Worm (Caenorhabditis elegans): Measurements from ENCODE around the gene R05G6.9.
A peak's percentile ranks its signal among the peaks of the same experiment; 100 is the strongest.

Gene R05G6.9

ce11 chrIV:7507841-7508509, 8.1 kb downstream of the R05G6.9 start, which contains the start of the genes vdac-1 and R05G6.5 (continued):
- TF ChIP-seq pha-4 (GFP tag; IDR thresholded peaks at IDR 0.05) (peak; percentile 77), pha-4 (tag; optimal IDR thresholded peaks at IDR 0.05) (peak; percentile 38), daf-12 (tag; optimal IDR thresholded peaks at IDR 0.05) (no peak), Y5F2A.4 (GFP tag; optimal IDR thresholded peaks at IDR 0.05) (no peak), mxl-2 (GFP tag; conservative IDR thresholded peaks at IDR 0.05) (no peak), arid-1 (GFP tag; conservative IDR thresholded peaks at IDR 0.05) (no peak), lin-38 (GFP tag; IDR thresholded peaks at IDR 0.05) (peak; percentile 67), duxl-1 (tag; optimal IDR thresholded peaks at IDR 0.05; ENCODE audit: poor library complexity) (peak; percentile 16), T26A8.4 (GFP tag; IDR thresholded peaks at IDR 0.05) (peak; percentile 59), lin-1 (GFP tag; IDR thresholded peaks at IDR 0.05) (peak; percentile 65; the same call in 1 of the 2 replicates), dpl-1 (GFP tag; optimal IDR thresholded peaks at IDR 0.05) (peak; percentile 89), nhr-42 (GFP tag; IDR thresholded peaks at IDR 0.05) (peak; percentile 71; the same call in 1 of the 2 replicates), set-16 (GFP tag; IDR thresholded peaks at IDR 0.05) (no peak), skn-1 (tag; optimal IDR thresholded peaks at IDR 0.05) (no peak), ztf-11 (tag; optimal IDR thresholded peaks at IDR 0.05) (no peak), mep-1 (tag; optimal IDR thresholded peaks at IDR 0.05) (peak; percentile 91), dmd-6 (GFP tag; IDR thresholded peaks at IDR 0.05) (peak; percentile 88)

- peak; percentile 62 for TF ChIP-seq nhr-28 (tag; optimal IDR thresholded peaks at IDR 0.05)
- TF ChIP-seq egl-43 (GFP tag; IDR thresholded peaks at IDR 0.05), result no peak
- TF ChIP-seq ama-1 (optimal IDR thresholded peaks at IDR 0.05), result peak; percentile 33
- TF ChIP-seq Y75B8A.6 (GFP tag; IDR thresholded peaks at IDR 0.05), result no peak
- peak; percentile 2 for TF ChIP-seq dpl-1 (GFP tag; optimal IDR thresholded peaks at IDR 0.05)
- TF ChIP-seq T20F7.1 (GFP tag; optimal IDR thresholded peaks at IDR 0.05), result peak; percentile 7
- no peak for TF ChIP-seq fkh-10 (GFP tag; optimal IDR thresholded peaks at IDR 0.05)
- TF ChIP-seq lin-15B (tag; optimal IDR thresholded peaks at IDR 0.05), result no peak
- TF ChIP-seq dmd-6 (GFP tag; IDR thresholded peaks at IDR 0.05), result peak; percentile 55
- TF ChIP-seq nhr-102 (tag; optimal IDR thresholded peaks at IDR 0.05), result no peak
- TF ChIP-seq unc-62 (GFP tag; optimal IDR thresholded peaks at IDR 0.05 in 1 of 2), result peak in 1 of 2 experiments; percentile 96
- no peak for TF ChIP-seq unc-62 (tag; optimal IDR thresholded peaks at IDR 0.05)
- TF ChIP-seq nhr-11 (tag; optimal IDR thresholded peaks at IDR 0.05), result peak; percentile 34
- TF ChIP-seq mdt-29 (GFP tag; IDR thresholded peaks at IDR 0.05), result no peak
- TF ChIP-seq daf-12 (tag; optimal IDR thresholded peaks at IDR 0.05), result no peak
- TF ChIP-seq F37D6.2 (tag; optimal IDR thresholded peaks at IDR 0.05), result no peak
- peak; percentile 88 for TF ChIP-seq hlh-30 (tag; optimal IDR thresholded peaks at IDR 0.05; ENCODE audit: insufficient read depth)
- no peak for TF ChIP-seq Y105C5A.15 (GFP tag; IDR thresholded peaks at IDR 0.05)
- no peak for TF ChIP-seq zip-11 (GFP tag; IDR thresholded peaks at IDR 0.05)
- TF ChIP-seq lsy-2 (tag; optimal IDR thresholded peaks at IDR 0.05), result peak; percentile 13 to 52
- peak; percentile 39 for TF ChIP-seq nhr-48 (tag; optimal IDR thresholded peaks at IDR 0.05)
- TF ChIP-seq hlh-11 (tag; optimal IDR thresholded peaks at IDR 0.05), result peak; percentile 71
- peak in 1 of 2 experiments; percentile 6 for TF ChIP-seq daf-16 (GFP tag; optimal IDR thresholded peaks at IDR 0.05)
- TF ChIP-seq daf-16 (tag; optimal IDR thresholded peaks at IDR 0.05), result peak; percentile 55
- peak; percentile 42 for TF ChIP-seq dve-1 (tag; optimal IDR thresholded peaks at IDR 0.05; ENCODE audit: insufficient read depth)
- TF ChIP-seq duxl-1 (tag; optimal IDR thresholded peaks at IDR 0.05; ENCODE audit: poor library complexity), result peak; percentile 17
- no peak for TF ChIP-seq gei-8 (GFP tag; optimal IDR thresholded peaks at IDR 0.05)
- TF ChIP-seq mxl-3 (GFP tag; optimal IDR thresholded peaks at IDR 0.05), result peak; percentile 43
- TF ChIP-seq aha-1 (tag), result no peak
- TF ChIP-seq nhr-77 (tag; optimal IDR thresholded peaks at IDR 0.05), result peak; percentile 24
- peak; percentile 28 for TF ChIP-seq mep-1 (tag; optimal IDR thresholded peaks at IDR 0.05)
- TF ChIP-seq mdl-1 (tag; optimal IDR thresholded peaks at IDR 0.05), result peak in 1 of 2 experiments; percentile 48
These were observed 8.8 kb downstream of the R05G6.9 start for ce11 chrIV:7507305-7507704.

All from whole organism, L4 larva.